Fruit fly (Drosophila melanogaster) S2 (cell line): ENCODE data around the gene Efhc1.1.

Experiments
- CG8478 ChIP-seq: fragments of >200 bp; optimal IDR thresholded peaks from 2 replicates; lab custom pipeline; 2018
- CTCF ChIP-seq, 2 experiments: fragments of >200 bp; optimal IDR thresholded peaks; 2 replicates each; lab custom pipeline; 2018

DNA sequence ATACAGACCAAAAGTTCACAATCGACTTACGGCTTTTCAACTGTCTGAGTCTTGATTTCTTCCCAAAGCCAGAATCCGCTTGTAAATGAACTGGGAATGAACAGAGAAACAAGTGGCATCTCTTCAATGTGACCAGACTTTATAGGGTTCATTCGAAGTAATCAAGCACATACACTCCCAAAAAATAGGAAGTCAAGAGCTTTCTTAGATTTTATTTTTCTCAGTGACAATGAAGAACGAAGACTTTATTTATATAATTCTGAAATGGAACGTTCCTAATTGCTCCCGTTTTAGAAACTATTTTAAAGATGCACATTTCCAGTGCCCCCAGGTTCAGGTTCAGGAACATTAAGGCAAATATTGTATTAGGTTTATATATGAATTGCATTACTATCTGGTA lies 24.4 kb upstream of the Efhc1.1 start:
- TF ChIP-seq CTCF (optimal IDR thresholded peaks at IDR 0.05; lab: Kevin White, UChicago), result no peak
- TF ChIP-seq CG8478 (lab: Kevin White, UChicago), result no peak
